Fruit fly (Drosophila melanogaster) whole organism, adult: ENCODE measurements around the gene cdi.

Experiments used
- CG33017 ChIP-seq: fragments of 200-800 bp; sonication (Bioruptor generic); optimal IDR thresholded peaks from 2 replicates; lab custom pipeline; 2018; ENCODE audit warnings: missing biosample characterization, mild to moderate bottlenecking, missing genetic modification characterization, moderate library complexity
- cnc ChIP-seq, 2 experiments: fragments of >200 bp; optimal IDR thresholded peaks; 2 replicates each; lab custom pipeline; 2017
- kay ChIP-seq: fragments of 200-800 bp; sonication (Bioruptor generic); peaks from one replicate; lab custom pipeline; 2016; ENCODE audit warnings: missing biosample characterization, missing genetic modification characterization, borderline replicate concordance
- pad ChIP-seq: fragments of 200-800 bp; sonication (Bioruptor generic); optimal IDR thresholded peaks from 3 replicates; lab custom pipeline; 2017; ENCODE audit warnings: missing biosample characterization, missing genetic modification characterization, mild to moderate bottlenecking, moderate library complexity, missing genetic modification reagents

DNA sequence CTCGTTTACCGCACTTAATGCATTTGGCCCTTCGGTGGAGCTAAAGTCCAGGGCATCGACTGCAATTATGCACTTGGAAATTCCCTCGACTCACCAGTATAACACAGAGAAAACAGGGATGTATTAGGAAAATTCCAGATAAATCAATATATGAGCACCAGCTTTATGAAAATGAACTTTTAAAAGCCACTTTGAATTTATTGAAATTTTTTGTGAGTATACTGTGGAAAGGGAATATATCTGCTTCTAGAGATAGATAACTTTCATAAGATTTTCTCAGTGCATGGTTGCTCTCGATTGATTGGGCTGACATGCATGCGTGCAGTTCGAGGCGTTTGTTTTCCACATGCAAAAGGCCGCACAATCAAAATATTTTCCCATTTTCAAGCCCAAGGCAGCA lies 11.8 kb upstream of the cdi start:
- TF ChIP-seq CG33017 (tag; lab: Kevin White, UChicago) (no peak), pad (GFP tag; lab: Kevin White, UChicago) (no peak), kay (GFP tag; lab: Kevin White, UChicago) (no peak), cnc (optimal IDR thresholded peaks at IDR 0.05; lab: Kevin White, UChicago) (no peak)
